Worm (Caenorhabditis elegans): ENCODE measurements around the gene sorf-2.

DNA sequence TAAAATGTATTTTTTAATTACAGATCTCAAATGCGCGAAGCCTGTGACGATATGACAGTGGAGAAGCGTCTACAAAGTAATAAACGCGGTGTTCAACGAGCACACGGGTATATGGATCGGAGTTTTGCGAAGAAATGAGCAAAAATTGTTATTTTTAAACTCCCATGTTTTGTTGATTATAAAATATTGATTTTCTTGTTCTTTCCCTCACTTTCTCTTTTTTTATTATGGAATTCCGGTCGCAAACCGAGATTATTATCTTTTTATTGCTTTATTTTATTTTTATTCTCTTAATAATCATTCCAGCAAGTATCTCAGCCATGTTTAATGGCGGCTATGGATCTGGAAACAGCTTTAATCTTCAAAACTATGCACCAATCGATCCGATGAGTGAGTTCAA, 15.5 kb upstream of the sorf-2 start, which contains the start of gene pqe-1:
- TF ChIP-seq hlh-30 (tag; optimal IDR thresholded peaks at IDR 0.05; ENCODE audit: insufficient read depth) = no peak
- no peak for TF ChIP-seq K09A11.1 (tag; optimal IDR thresholded peaks at IDR 0.05; ENCODE audit: insufficient read depth)
